Worm (Caenorhabditis elegans): ENCODE measurements around the gene F07H5.13.

ce11 chrII:8794072-8794471 is 3.7 kb downstream of the F07H5.13 start, which contains the start of gene F07H5.7:
- TF ChIP-seq cebp-1 (GFP tag; IDR thresholded peaks at IDR 0.05) = no peak
- TF ChIP-seq cebp-1 (tag; optimal IDR thresholded peaks at IDR 0.05) = no peak
- TF ChIP-seq Y95B8A.8 (GFP tag; IDR thresholded peaks at IDR 0.05) = no peak
- TF ChIP-seq dpl-1 (GFP tag; optimal IDR thresholded peaks at IDR 0.05) = no peak
- TF ChIP-seq die-1 (tag; optimal IDR thresholded peaks at IDR 0.05) = no peak
